Fruit fly (Drosophila melanogaster) S2 (cell line): ENCODE measurements around the gene bigmax.

Source experiments
- CG8478 ChIP-seq: fragments of >200 bp; optimal IDR thresholded peaks from 2 replicates; lab custom pipeline; 2018
- CTCF ChIP-seq, 2 experiments: fragments of >200 bp; optimal IDR thresholded peaks; 2 replicates each; lab custom pipeline; 2018

dm6 chr3R:27289638-27290037 is 1.3 kb upstream of the bigmax start:
- no peak for TF ChIP-seq CG8478
- TF ChIP-seq CTCF (optimal IDR thresholded peaks at IDR 0.05; lab: Kevin White, UChicago) = no peak
